Fruit fly (Drosophila melanogaster): ENCODE data around the gene NimC1.

The NimC1 gene

dm6 chr2L:13947476-13947875 lies 29.1 kb downstream of the NimC1 start, which contains the start of gene Vajk3:
Gene Vajk3, minus strand, starts transcription at chr2L:13947476.
- TF ChIP-seq jim (GFP tag; optimal IDR thresholded peaks at IDR 0.05) (no peak), CrebA (GFP tag; optimal IDR thresholded peaks at IDR 0.05; ENCODE audit: borderline replicate concordance) (no peak), br (GFP tag; optimal IDR thresholded peaks at IDR 0.05) (no peak), usp (GFP tag; optimal IDR thresholded peaks at IDR 0.05) (no peak), Mio (GFP tag; optimal IDR thresholded peaks at IDR 0.05) (no peak), foxo (GFP tag; optimal IDR thresholded peaks at IDR 0.05) (no peak), Dfd (GFP tag; optimal IDR thresholded peaks at IDR 0.05) (no peak), Hnf4 (GFP tag; optimal IDR thresholded peaks at IDR 0.05) (no peak), Hr78 (GFP tag; optimal IDR thresholded peaks at IDR 0.05) (no peak), CG32264 (GFP tag; optimal IDR thresholded peaks at IDR 0.05) (no peak), Rel (GFP tag; optimal IDR thresholded peaks at IDR 0.05) (no peak), Rel (tag; optimal IDR thresholded peaks at IDR 0.05) (no peak), Vsx2 (GFP tag; optimal IDR thresholded peaks at IDR 0.05; ENCODE audit: partially characterized antibody) (no peak), N (GFP tag; optimal IDR thresholded peaks at IDR 0.05) (no peak), sage (GFP tag; optimal IDR thresholded peaks at IDR 0.05) (no peak), HLH106 (tag; optimal IDR thresholded peaks at IDR 0.05) (no peak)

- no peak for TF ChIP-seq usp (GFP tag; optimal IDR thresholded peaks at IDR 0.05)
- no peak for TF ChIP-seq br (GFP tag; optimal IDR thresholded peaks at IDR 0.05)
- no peak for TF ChIP-seq OdsH (GFP tag; optimal IDR thresholded peaks at IDR 0.05)
- TF ChIP-seq Myc (optimal IDR thresholded peaks at IDR 0.05): no peak
- no peak for TF ChIP-seq Dfd (GFP tag; optimal IDR thresholded peaks at IDR 0.05)
- no peak for TF ChIP-seq Jra (GFP tag; optimal IDR thresholded peaks at IDR 0.05)
- no peak for TF ChIP-seq N (GFP tag; optimal IDR thresholded peaks at IDR 0.05)
- TF ChIP-seq Sp1 (GFP tag; optimal IDR thresholded peaks at IDR 0.05): no peak
- no peak for TF ChIP-seq tai (GFP tag; optimal IDR thresholded peaks at IDR 0.05)
Measured at dm6 chr2L:13934542-13935065, 42.0 kb downstream of the NimC1 start, which contains the start of gene Vajk2. Gene Vajk2, minus strand, starts transcription at chr2L:13934692.

dm6 chr2L:13931318-13931717 lies 45.3 kb downstream of the NimC1 start, which contains the start of gene CG42711:
Gene CG42711, minus strand, starts transcription at chr2L:13931362.
- TF ChIP-seq Hr78 (GFP tag; optimal IDR thresholded peaks at IDR 0.05) (no peak), Jra (GFP tag; optimal IDR thresholded peaks at IDR 0.05) (no peak), Dfd (GFP tag; optimal IDR thresholded peaks at IDR 0.05) (no peak), Hnf4 (GFP tag; optimal IDR thresholded peaks at IDR 0.05) (no peak), Hr83 (GFP tag; optimal IDR thresholded peaks at IDR 0.05; ENCODE audit: poor library complexity, severe bottlenecking) (no peak), Myc (optimal IDR thresholded peaks at IDR 0.05) (no peak), N (GFP tag; optimal IDR thresholded peaks at IDR 0.05) (no peak), psq (GFP tag; optimal IDR thresholded peaks at IDR 0.05) (no peak), Sp1 (GFP tag; optimal IDR thresholded peaks at IDR 0.05) (no peak), brk (GFP tag; optimal IDR thresholded peaks at IDR 0.05) (no peak), GATAd (GFP tag; optimal IDR thresholded peaks at IDR 0.05) (no peak), dl (GFP tag; optimal IDR thresholded peaks at IDR 0.05; ENCODE audit: insufficient read depth in 1 of 2, partially characterized antibody in 2 of 2) (no peak)

dm6 chr2L:13928461-13928860 lies 48.1 kb downstream of the NimC1 start:
- no peak for TF ChIP-seq sv (GFP tag; optimal IDR thresholded peaks at IDR 0.05)
- no peak for TF ChIP-seq woc (GFP tag; optimal IDR thresholded peaks at IDR 0.05)
- TF ChIP-seq dsf (GFP tag; optimal IDR thresholded peaks at IDR 0.05; ENCODE audit: borderline replicate concordance): no peak
- TF ChIP-seq Rel (GFP tag; optimal IDR thresholded peaks at IDR 0.05): no peak
- no peak for TF ChIP-seq Rel (tag; optimal IDR thresholded peaks at IDR 0.05)

- TF ChIP-seq CG9705 (GFP tag; optimal IDR thresholded peaks at IDR 0.05): no peak
- no peak for TF ChIP-seq CG32264 (GFP tag; optimal IDR thresholded peaks at IDR 0.05)
- no peak for TF ChIP-seq br (GFP tag; optimal IDR thresholded peaks at IDR 0.05)
- no peak for TF ChIP-seq woc (GFP tag; optimal IDR thresholded peaks at IDR 0.05)
- no peak for TF ChIP-seq psq (GFP tag; optimal IDR thresholded peaks at IDR 0.05)
- no peak for TF ChIP-seq CrebA (GFP tag; optimal IDR thresholded peaks at IDR 0.05; ENCODE audit: borderline replicate concordance)
- no peak for TF ChIP-seq N (GFP tag; optimal IDR thresholded peaks at IDR 0.05)
- no peak for TF ChIP-seq sage (GFP tag; optimal IDR thresholded peaks at IDR 0.05)
- no peak for TF ChIP-seq Mio (GFP tag; optimal IDR thresholded peaks at IDR 0.05)
- no peak for TF ChIP-seq sv (GFP tag; optimal IDR thresholded peaks at IDR 0.05)
- TF ChIP-seq dl (GFP tag; optimal IDR thresholded peaks at IDR 0.05; ENCODE audit: insufficient read depth in 1 of 2, partially characterized antibody in 2 of 2): no peak
- TF ChIP-seq Hr83 (GFP tag; optimal IDR thresholded peaks at IDR 0.05; ENCODE audit: poor library complexity, severe bottlenecking): no peak
- no peak for TF ChIP-seq foxo (GFP tag; optimal IDR thresholded peaks at IDR 0.05)
- no peak for TF ChIP-seq dsf (GFP tag; optimal IDR thresholded peaks at IDR 0.05; ENCODE audit: borderline replicate concordance)
- no peak for TF ChIP-seq Jra (GFP tag; optimal IDR thresholded peaks at IDR 0.05)
- no peak for TF ChIP-seq h (GFP tag; optimal IDR thresholded peaks at IDR 0.05)
Measured at dm6 chr2L:13925699-13926098, 50.9 kb downstream of the NimC1 start.
